Fruit fly (Drosophila melanogaster): ENCODE measurements around the gene Tl.

The Tl gene

dm6 chr3R:26883015-26883292, 84.1 kb downstream of the Tl start:
- TF ChIP-seq CTCF (optimal IDR thresholded peaks at IDR 0.05) (no peak), CG8478 (optimal IDR thresholded peaks at IDR 0.05) (no peak)

- TF ChIP-seq CTCF (optimal IDR thresholded peaks at IDR 0.05) (no peak), CG8478 (optimal IDR thresholded peaks at IDR 0.05) (no peak)
These were observed 86.4 kb downstream of the Tl start for dm6 chr3R:26885192-26885591.

dm6 chr3R:26886283-26886689, 87.4 kb downstream of the Tl start:
- no peak for TF ChIP-seq CG8478 (optimal IDR thresholded peaks at IDR 0.05)
- TF ChIP-seq CTCF (optimal IDR thresholded peaks at IDR 0.05) = no peak

- TF ChIP-seq CG8478 (optimal IDR thresholded peaks at IDR 0.05) (no peak), CTCF (optimal IDR thresholded peaks at IDR 0.05) (no peak)
These were observed 88.3 kb downstream of the Tl start for dm6 chr3R:26887155-26887554.

dm6 chr3R:26888086-26888724, 89.4 kb downstream of the Tl start:
- no peak for TF ChIP-seq CG8478 (optimal IDR thresholded peaks at IDR 0.05)
- no peak for TF ChIP-seq CTCF (optimal IDR thresholded peaks at IDR 0.05)

dm6 chr3R:26890088-26890487, 91.2 kb downstream of the Tl start:
- TF ChIP-seq CTCF (optimal IDR thresholded peaks at IDR 0.05) (no peak), CG8478 (optimal IDR thresholded peaks at IDR 0.05) (no peak)

dm6 chr3R:26890499-26890898, 91.7 kb downstream of the Tl start:
- no peak for TF ChIP-seq CTCF (optimal IDR thresholded peaks at IDR 0.05)
- TF ChIP-seq CG8478 (optimal IDR thresholded peaks at IDR 0.05) = no peak

Data from S2 (cell line).